Worm (Caenorhabditis elegans): ENCODE measurements around the gene wago-5.

ce11 chrII:5790313-5790773, 24.9 kb downstream of the wago-5 start, which contains the start of gene lect-2:
- TF ChIP-seq dao-5 (tag; optimal IDR thresholded peaks at IDR 0.05) (no peak), him-1 (tag; optimal IDR thresholded peaks at IDR 0.05) (no peak)
